Worm (Caenorhabditis elegans): ENCODE results near the gene prcc-1.

- TF ChIP-seq klf-2 (GFP tag; conservative IDR thresholded peaks at IDR 0.05), result no peak
- no peak for TF ChIP-seq ztf-23 (GFP tag; IDR thresholded peaks at IDR 0.05)
- TF ChIP-seq T22C8.4 (GFP tag; IDR thresholded peaks at IDR 0.05), result no peak
These were observed 17.9 kb downstream of the prcc-1 start for ce11 chrIV:13075625-13076252.
